Worm (Caenorhabditis elegans): Measurements from ENCODE around the gene lips-6.

lips-6 gene

ce11 chrIV:12036924-12037323 is 21.4 kb upstream of the lips-6 start (continued):
- TF ChIP-seq mcd-1 (GFP tag; IDR thresholded peaks at IDR 0.05) (no peak), him-1 (tag; optimal IDR thresholded peaks at IDR 0.05) (no peak), snpc-1.1 (tag; optimal IDR thresholded peaks at IDR 0.05; ENCODE audit: insufficient read depth) (no peak), pbrm-1 (GFP tag; IDR thresholded peaks at IDR 0.05) (0 out of 2 replicates have a peak, but pooled peaks have one; percentile 33), dpff-1 (tag; optimal IDR thresholded peaks at IDR 0.05) (no peak), nhr-80 (tag; optimal IDR thresholded peaks at IDR 0.05) (no peak), lin-40 (tag; optimal IDR thresholded peaks at IDR 0.05) (peak; percentile 50), fkh-3 (tag; optimal IDR thresholded peaks at IDR 0.05) (no peak), ztf-3 (GFP tag; optimal IDR thresholded peaks at IDR 0.05) (no peak), Y95B8A.8 (GFP tag; IDR thresholded peaks at IDR 0.05) (no peak), dpl-1 (GFP tag; optimal IDR thresholded peaks at IDR 0.05) (no peak), Y56A3A.18 (GFP tag; IDR thresholded peaks at IDR 0.05) (peak; percentile 55; the same call in 1 of the 2 replicates), lsl-1 (GFP tag; optimal IDR thresholded peaks at IDR 0.05) (no peak), cebp-2 (GFP tag; IDR thresholded peaks at IDR 0.05) (no peak)

ce11 chrIV:12035422-12035821 is 19.9 kb upstream of the lips-6 start:
- TF ChIP-seq zfh-2 (GFP tag; conservative IDR thresholded peaks at IDR 0.05) = 0 out of 2 replicates have a peak, but pooled peaks have one; percentile 4
- no peak for TF ChIP-seq hlh-26 (GFP tag; conservative IDR thresholded peaks at IDR 0.05)
- TF ChIP-seq lin-26 (GFP tag; IDR thresholded peaks at IDR 0.05) = 0 out of 2 replicates have a peak, but pooled peaks have one; percentile 8

DNA sequence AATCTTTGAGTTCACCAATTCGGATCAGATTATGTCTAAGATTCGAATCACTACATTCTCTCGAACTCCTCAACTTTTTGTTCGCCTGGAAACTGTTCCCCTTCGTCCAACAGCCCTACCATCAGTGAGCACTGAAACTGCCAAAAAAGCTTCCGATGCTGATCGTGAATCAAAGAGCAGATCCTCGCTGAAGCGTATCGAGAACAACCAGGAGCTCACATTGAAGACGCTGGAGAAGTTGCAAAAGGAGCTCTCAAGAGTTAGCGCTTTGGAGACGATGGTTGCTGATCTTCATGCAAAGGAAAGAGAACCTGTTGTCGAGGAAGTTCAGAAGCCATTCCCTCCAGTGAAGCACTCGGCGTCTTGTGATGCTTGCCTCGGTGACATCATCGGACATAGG is 19.3 kb upstream of the lips-6 start:
- TF ChIP-seq attf-6 (GFP tag; IDR thresholded peaks at IDR 0.05) = 0 out of 2 replicates have a peak, but pooled peaks have one; percentile 35
- 0 out of 2 replicates have a peak, but pooled peaks have one; percentile 12 for TF ChIP-seq ekl-4 (GFP tag; IDR thresholded peaks at IDR 0.05)
- 0 out of 2 replicates have a peak, but pooled peaks have one; percentile 12 for TF ChIP-seq zfh-2 (GFP tag; conservative IDR thresholded peaks at IDR 0.05)
- TF ChIP-seq cebp-2 (GFP tag; IDR thresholded peaks at IDR 0.05) = peak; percentile 19; the same call in 1 of the 2 replicates
- TF ChIP-seq dpff-1 (tag; optimal IDR thresholded peaks at IDR 0.05) = no peak
- peak; percentile 59 for TF ChIP-seq ama-1 (optimal IDR thresholded peaks at IDR 0.05)
- TF ChIP-seq ama-1 (GFP tag; optimal IDR thresholded peaks at IDR 0.05) = no peak

ce11 chrIV:12033985-12034384 is 18.5 kb upstream of the lips-6 start, which contains the start of gene sqst-1:
Gene sqst-1 (plus strand): TSS chrIV:12034282.
- TF ChIP-seq lin-40 (tag; optimal IDR thresholded peaks at IDR 0.05) (no peak), ccch-3 (GFP tag; optimal IDR thresholded peaks at IDR 0.05) (peak; percentile 10), lin-54 (GFP tag; optimal IDR thresholded peaks at IDR 0.05) (no peak), F37B4.10 (GFP tag; IDR thresholded peaks at IDR 0.05) (no peak), cebp-2 (GFP tag; IDR thresholded peaks at IDR 0.05) (no peak), fkh-3 (tag; optimal IDR thresholded peaks at IDR 0.05) (no peak), ztf-22 (GFP tag; optimal IDR thresholded peaks at IDR 0.05) (no peak), lin-35 (GFP tag; optimal IDR thresholded peaks at IDR 0.05) (no peak), B0261.1 (tag; optimal IDR thresholded peaks at IDR 0.05) (no peak), ztf-6 (GFP tag; IDR thresholded peaks at IDR 0.05) (no peak), cebp-1 (GFP tag; IDR thresholded peaks at IDR 0.05) (peak; percentile 87), cebp-1 (tag; optimal IDR thresholded peaks at IDR 0.05) (peak; percentile 98), Y67H2A.10 (GFP tag; conservative IDR thresholded peaks at IDR 0.05) (no peak), F57A8.1 (GFP tag; optimal IDR thresholded peaks at IDR 0.05) (no peak), ekl-4 (GFP tag; IDR thresholded peaks at IDR 0.05) (no peak), mel-28 (tag; optimal IDR thresholded peaks at IDR 0.05; ENCODE audit: borderline replicate concordance) (no peak), aptf-2 (GFP tag; conservative IDR thresholded peaks at IDR 0.05) (no peak), B0035.1 (tag; optimal IDR thresholded peaks at IDR 0.05) (no peak), egl-44 (GFP tag; IDR thresholded peaks at IDR 0.05) (no peak), sea-2 (GFP tag; IDR thresholded peaks at IDR 0.05) (no peak), Y56A3A.18 (GFP tag; IDR thresholded peaks at IDR 0.05) (no peak), F52B5.7 (tag; optimal IDR thresholded peaks at IDR 0.05) (no peak), ceh-100 (GFP tag; IDR thresholded peaks at IDR 0.05) (no peak), C17E4.6 (GFP tag; IDR thresholded peaks at IDR 0.05) (no peak), unc-62 (GFP tag; optimal IDR thresholded peaks at IDR 0.05) (no peak), dox-1 (GFP tag; IDR thresholded peaks at IDR 0.05) (0 out of 2 replicates have a peak, but pooled peaks have one; percentile 9), ztf-18 (tag; optimal IDR thresholded peaks at IDR 0.05) (no peak)

Data from whole organism, young adult.